Worm (Caenorhabditis elegans): ENCODE data around the gene npp-9.

DNA sequence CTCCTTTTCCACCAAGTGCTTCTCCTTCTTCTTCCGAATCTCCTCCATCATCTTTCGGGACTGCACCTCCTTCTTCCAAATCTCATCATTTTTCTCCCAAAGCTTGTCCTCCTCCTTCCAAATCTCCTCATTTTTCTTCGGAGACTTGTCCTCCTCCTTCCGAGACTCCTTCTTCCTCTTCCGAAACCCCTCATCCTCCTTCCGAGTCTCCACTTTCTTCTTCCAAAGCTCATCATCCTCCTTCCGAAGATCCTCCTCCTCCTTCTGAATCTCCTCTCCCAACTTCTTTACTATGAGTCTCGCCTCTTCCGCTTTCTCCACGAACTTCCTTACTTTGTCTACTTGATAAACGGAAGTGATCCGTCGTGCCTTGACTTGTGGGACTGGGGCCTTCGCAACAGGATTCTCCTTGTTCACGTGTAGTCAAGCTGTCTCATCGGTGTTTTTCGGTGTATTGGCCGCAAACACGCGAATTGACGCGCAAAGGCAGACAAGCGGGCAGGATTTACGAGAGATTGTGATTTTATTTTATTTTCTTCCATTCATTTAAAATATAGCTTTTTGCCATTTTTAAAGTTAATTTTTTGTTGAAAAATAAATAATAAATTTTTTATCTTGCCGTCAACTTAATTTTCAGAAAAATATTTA lies 48.4 kb upstream of the npp-9 start, which contains the start of the genes K01A11.3 and C34C12.12:
- TF ChIP-seq elt-3 (tag; optimal IDR thresholded peaks at IDR 0.05) (no peak), ces-1 (GFP tag; optimal IDR thresholded peaks at IDR 0.05) (no peak), mab-5 (tag; optimal IDR thresholded peaks at IDR 0.05) (no peak), sptf-1 (tag; optimal IDR thresholded peaks at IDR 0.05) (no peak), nhr-28 (tag; optimal IDR thresholded peaks at IDR 0.05) (no peak), pha-4 (tag; optimal IDR thresholded peaks at IDR 0.05) (no peak), unc-39 (tag; optimal IDR thresholded peaks at IDR 0.05) (no peak)
